Fruit fly (Drosophila melanogaster): ENCODE results near the gene Reph.
A peak's percentile ranks its signal among the peaks of the same experiment; 100 is the strongest.

Reph gene

dm6 chr2L:3832249-3832675 lies 28.9 kb downstream of the Reph start (continued):
- TF ChIP-seq CG34224 (GFP tag; IDR thresholded peaks at IDR 0.05; ENCODE audit: partially characterized antibody) (no peak; the same call in 2 of the 3 replicates), CG4617 (GFP tag; optimal IDR thresholded peaks at IDR 0.05; ENCODE audit: borderline replicate concordance) (peak; percentile 94)

DNA sequence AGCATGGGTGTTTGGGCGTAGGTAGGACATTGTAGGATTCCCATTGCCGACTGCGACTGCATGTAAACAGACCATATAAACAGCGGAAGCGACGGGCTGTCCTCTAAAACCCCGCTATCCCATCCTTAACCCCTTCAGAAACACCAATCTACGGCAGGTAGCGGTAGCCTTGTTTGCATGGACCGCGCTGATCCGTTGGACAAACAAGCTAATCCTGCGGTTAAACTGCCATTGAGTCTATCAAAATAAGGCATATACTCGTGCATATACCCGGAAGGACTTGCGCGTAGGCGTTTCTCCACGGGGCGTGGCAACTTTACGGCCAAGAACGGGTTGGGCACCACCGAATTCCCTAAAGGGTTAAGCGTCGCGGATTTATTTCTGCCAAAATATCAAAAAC lies 30.6 kb downstream of the Reph start:
- no peak for TF ChIP-seq CG6683 (GFP tag; optimal IDR thresholded peaks at IDR 0.05)
- TF ChIP-seq zen (tag; optimal IDR thresholded peaks at IDR 0.05) = peak; percentile 64
- TF ChIP-seq CG10565 (GFP tag; optimal IDR thresholded peaks at IDR 0.05) = no peak
- TF ChIP-seq CG11398 (GFP tag; optimal IDR thresholded peaks at IDR 0.05) = no peak
- no peak for TF ChIP-seq CG7987 (GFP tag; optimal IDR thresholded peaks at IDR 0.05)
- peak; percentile 54 for TF ChIP-seq CG15479 (GFP tag; optimal IDR thresholded peaks at IDR 0.05)
- TF ChIP-seq Hr78 (GFP tag; optimal IDR thresholded peaks at IDR 0.05) = no peak
- TF ChIP-seq CkIIα-i1 (GFP tag; IDR thresholded peaks at IDR 0.05) = no peak
- TF ChIP-seq fd102C (GFP tag; optimal IDR thresholded peaks at IDR 0.05) = peak; percentile 82
- 0 out of 3 replicates have a peak, but pooled peaks have one; percentile 17 for TF ChIP-seq CG7357 (GFP tag; IDR thresholded peaks at IDR 0.05)
- TF ChIP-seq CG33557 (GFP tag; optimal IDR thresholded peaks at IDR 0.05) = no peak
- no peak for TF ChIP-seq CG8089 (GFP tag; optimal IDR thresholded peaks at IDR 0.05)
- no peak for TF ChIP-seq hbn (GFP tag; IDR thresholded peaks at IDR 0.05; ENCODE audit: partially characterized antibody)
- TF ChIP-seq CG14667 (GFP tag; IDR thresholded peaks at IDR 0.05) = no peak
- no peak for TF ChIP-seq unpg (GFP tag; optimal IDR thresholded peaks at IDR 0.05)
- no peak for TF ChIP-seq dm (GFP tag; optimal IDR thresholded peaks at IDR 0.05)
- TF ChIP-seq wek (GFP tag; optimal IDR thresholded peaks at IDR 0.05) = no peak
- TF ChIP-seq cad (GFP tag; optimal IDR thresholded peaks at IDR 0.05) = peak; percentile 52
- no peak for TF ChIP-seq CG3726 (GFP tag; IDR thresholded peaks at IDR 0.05)
- no peak for TF ChIP-seq Opbp (GFP tag; IDR thresholded peaks at IDR 0.05; ENCODE audit: partially characterized antibody)
- no peak for TF ChIP-seq Pdp1 (GFP tag; optimal IDR thresholded peaks at IDR 0.05)
- no peak for TF ChIP-seq prd (optimal IDR thresholded peaks at IDR 0.05)
- peak; percentile 20; the same call in 1 of the 3 replicates for TF ChIP-seq prd (GFP tag; IDR thresholded peaks at IDR 0.05)
- peak in 1 of 2 experiments; percentile 95 for TF ChIP-seq tll (GFP tag; optimal IDR thresholded peaks at IDR 0.05)
- 0 out of 2 replicates have a peak, but pooled peaks have one; percentile 20 for TF ChIP-seq CG11085 (GFP tag; IDR thresholded peaks at IDR 0.05)
- TF ChIP-seq lab (GFP tag; optimal IDR thresholded peaks at IDR 0.05) = no peak
- peak; percentile 8 for TF ChIP-seq Ets65A (GFP tag)
- TF ChIP-seq stwl (tag; optimal IDR thresholded peaks at IDR 0.05) = no peak
- TF ChIP-seq CG2199 (GFP tag; IDR thresholded peaks at IDR 0.05) = no peak
- no peak for TF ChIP-seq bcd (GFP tag; optimal IDR thresholded peaks at IDR 0.05)
- TF ChIP-seq CG13894 (tag; optimal IDR thresholded peaks at IDR 0.05) = no peak
- no peak for TF ChIP-seq CG12391 (tag; optimal IDR thresholded peaks at IDR 0.05)
- TF ChIP-seq Kr (GFP tag; optimal IDR thresholded peaks at IDR 0.05) = peak; percentile 96
- TF ChIP-seq HLHmδ (GFP tag; optimal IDR thresholded peaks at IDR 0.05) = no peak
- TF ChIP-seq CG10959 (GFP tag; IDR thresholded peaks at IDR 0.05) = no peak
- TF ChIP-seq CG15696 (tag; optimal IDR thresholded peaks at IDR 0.05) = peak; percentile 11
- TF ChIP-seq Mes4 (GFP tag; optimal IDR thresholded peaks at IDR 0.05) = no peak
